Worm (Caenorhabditis elegans): ENCODE measurements around the gene gcn-1.

The gcn-1 gene

ce11 chrIII:2171892-2172591 is 20.3 kb downstream of the gcn-1 start (continued):
- TF ChIP-seq egl-13 (tag; optimal IDR thresholded peaks at IDR 0.05) (no peak), aha-1 (tag; optimal IDR thresholded peaks at IDR 0.05) (no peak), nhr-237 (tag; optimal IDR thresholded peaks at IDR 0.05) (no peak), mep-1 (tag; optimal IDR thresholded peaks at IDR 0.05) (peak; percentile 63), hpl-2 (GFP tag; optimal IDR thresholded peaks at IDR 0.05) (peak; percentile 69), lin-15B (tag; optimal IDR thresholded peaks at IDR 0.05) (no peak), ama-1 (optimal IDR thresholded peaks at IDR 0.05) (peak; percentile 76), egl-27 (tag; optimal IDR thresholded peaks at IDR 0.05) (peak in 1 of 2 experiments; percentile 40), lsy-2 (tag; optimal IDR thresholded peaks at IDR 0.05) (peak; percentile 57 to 80), nhr-71 (tag; optimal IDR thresholded peaks at IDR 0.05) (peak; percentile 93), grh-1 (GFP tag; IDR thresholded peaks at IDR 0.05) (no peak), irx-1 (tag; optimal IDR thresholded peaks at IDR 0.05) (peak; percentile 54), dsc-1 (tag; optimal IDR thresholded peaks at IDR 0.05) (no peak), nhr-85 (tag) (peak; percentile 93), nhr-19 (GFP tag; conservative IDR thresholded peaks at IDR 0.05) (peak; percentile 79), unc-98 (GFP tag; IDR thresholded peaks at IDR 0.05) (peak; percentile 43; the same call in 1 of the 2 replicates), ceh-88 (GFP tag; IDR thresholded peaks at IDR 0.05) (peak; percentile 13; the same call in 1 of the 2 replicates), lin-14 (GFP tag; optimal IDR thresholded peaks at IDR 0.05) (peak; percentile 93), vab-15 (tag; optimal IDR thresholded peaks at IDR 0.05) (no peak), ztf-4 (tag; optimal IDR thresholded peaks at IDR 0.05) (peak; percentile 43), Y116A8C.19 (tag; optimal IDR thresholded peaks at IDR 0.05; ENCODE audit: borderline replicate concordance) (no peak), nhr-20 (tag; optimal IDR thresholded peaks at IDR 0.05) (peak; percentile 84)

DNA sequence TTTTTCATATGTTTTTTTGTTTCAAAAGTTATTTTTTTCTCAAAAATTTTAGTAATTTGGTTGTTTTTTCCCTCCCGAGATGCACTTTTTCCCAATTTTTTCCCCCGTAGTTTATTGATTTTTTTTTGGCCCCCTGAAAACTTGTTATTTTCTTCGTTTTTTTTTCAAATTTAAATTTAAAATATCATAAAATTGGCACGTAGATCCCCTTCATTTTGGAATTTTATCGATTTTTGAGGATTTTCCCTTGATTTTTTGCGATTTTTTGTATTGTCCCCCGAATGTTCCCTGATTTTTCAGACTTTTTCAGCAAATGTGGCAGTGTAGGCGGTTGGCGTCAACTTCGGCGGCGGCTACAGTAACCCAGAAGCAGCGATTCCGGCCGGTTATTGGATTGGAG is 46.0 kb downstream of the gcn-1 start, which contains the start of gene C39B5.6:
C39B5.6 (plus strand) TSS at position 301 of the 400 bp plus-strand sequence.
- TF ChIP-seq jun-1 (tag; optimal IDR thresholded peaks at IDR 0.05) (no peak), ceh-88 (GFP tag; IDR thresholded peaks at IDR 0.05) (no peak), ceh-90 (tag; optimal IDR thresholded peaks at IDR 0.05) (no peak), egl-13 (tag; optimal IDR thresholded peaks at IDR 0.05) (no peak), snu-23 (GFP tag; optimal IDR thresholded peaks at IDR 0.05) (no peak), tlp-1 (tag; optimal IDR thresholded peaks at IDR 0.05) (no peak)

DNA sequence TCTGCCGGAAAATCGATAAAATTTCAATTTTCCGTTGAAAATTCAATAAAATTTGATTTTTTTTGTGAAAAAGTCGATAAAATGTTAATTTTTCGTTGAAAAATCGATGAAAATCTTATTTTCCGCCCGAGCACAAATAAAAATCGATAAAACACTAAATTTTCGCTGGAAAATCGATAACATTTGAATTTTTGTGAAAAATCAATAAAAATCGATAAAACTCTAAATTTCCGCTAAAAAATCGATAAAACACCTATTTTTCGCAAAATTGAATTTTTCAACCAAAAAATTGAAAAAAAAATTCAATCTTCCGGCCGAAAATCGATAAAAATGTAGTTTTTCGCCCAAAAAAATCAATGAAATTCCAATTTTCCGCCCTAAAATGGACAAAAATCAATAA is 53.4 kb downstream of the gcn-1 start:
- TF ChIP-seq F16B12.6 (tag; optimal IDR thresholded peaks at IDR 0.05) = no peak
- TF ChIP-seq pax-3 (tag; optimal IDR thresholded peaks at IDR 0.05) = no peak
- TF ChIP-seq nhr-237 (tag; optimal IDR thresholded peaks at IDR 0.05) = no peak
- no peak for TF ChIP-seq elt-2 (tag; optimal IDR thresholded peaks at IDR 0.05)
- TF ChIP-seq ceh-63 (GFP tag; optimal IDR thresholded peaks at IDR 0.05) = no peak
- no peak for TF ChIP-seq sox-4 (tag; optimal IDR thresholded peaks at IDR 0.05)

DNA sequence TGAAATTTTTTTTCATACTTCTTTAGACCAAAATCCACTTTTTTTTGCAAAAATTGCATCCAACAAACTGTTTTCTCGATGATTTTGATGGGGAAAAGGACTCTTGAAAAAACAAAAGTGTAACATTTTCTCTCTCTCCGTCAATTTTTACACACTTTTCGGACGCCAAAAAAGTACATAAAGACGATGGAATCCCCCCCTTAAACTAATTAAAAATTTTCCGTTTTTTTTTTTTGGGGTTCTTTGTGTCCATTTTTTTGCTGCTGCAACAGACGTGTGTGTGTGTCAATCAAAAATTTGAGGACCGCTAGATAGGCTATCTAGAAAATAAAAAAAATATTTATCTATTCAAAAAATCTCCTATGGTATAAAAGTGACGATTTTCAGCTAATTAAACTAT is 56.1 kb downstream of the gcn-1 start, which contains the start of gene C39B5.5:
C39B5.5 (plus strand) TSS at position 301 of the 400 bp plus-strand sequence.
- TF ChIP-seq isw-1 (GFP tag; IDR thresholded peaks at IDR 0.05) (no peak), tlp-1 (tag; optimal IDR thresholded peaks at IDR 0.05) (no peak), C34B4.2 (tag; optimal IDR thresholded peaks at IDR 0.05) (no peak), pax-3 (tag; optimal IDR thresholded peaks at IDR 0.05) (no peak)

DNA sequence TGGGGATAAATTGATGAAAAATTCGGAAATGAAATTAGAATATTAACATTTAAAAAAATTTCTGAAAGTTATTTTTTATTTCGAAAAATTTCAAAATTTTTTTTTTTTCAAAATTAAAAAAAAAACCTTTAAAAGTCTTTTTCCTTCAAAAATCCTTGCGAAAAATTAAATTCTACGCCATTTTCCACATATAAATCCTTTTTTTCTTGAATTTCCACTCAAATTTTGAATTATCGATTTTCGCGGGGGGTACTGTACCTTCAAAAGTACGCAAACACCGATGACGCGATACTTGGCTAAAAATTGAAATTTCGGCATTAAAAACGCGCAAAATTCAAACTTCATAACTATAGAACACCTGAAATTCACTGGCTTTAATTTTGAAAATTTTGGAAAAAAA is 58.9 kb downstream of the gcn-1 start:
- TF ChIP-seq nhr-90 (tag; optimal IDR thresholded peaks at IDR 0.05; ENCODE audit: poor library complexity) (no peak), tbx-2 (tag; optimal IDR thresholded peaks at IDR 0.05) (no peak), lsy-2 (tag; optimal IDR thresholded peaks at IDR 0.05) (no peak), nhr-71 (tag; optimal IDR thresholded peaks at IDR 0.05) (no peak), mef-2 (tag; optimal IDR thresholded peaks at IDR 0.05) (no peak), pqm-1 (tag; optimal IDR thresholded peaks at IDR 0.05) (no peak), ztf-11 (tag; optimal IDR thresholded peaks at IDR 0.05) (no peak), mab-9 (GFP tag; IDR thresholded peaks at IDR 0.05) (no peak), nhr-19 (GFP tag; conservative IDR thresholded peaks at IDR 0.05) (no peak), irx-1 (tag; optimal IDR thresholded peaks at IDR 0.05) (no peak), tlp-1 (tag; optimal IDR thresholded peaks at IDR 0.05) (no peak), C34B4.2 (tag; optimal IDR thresholded peaks at IDR 0.05) (no peak), lin-35 (GFP tag; optimal IDR thresholded peaks at IDR 0.05) (no peak), C16A3.4 (tag; optimal IDR thresholded peaks at IDR 0.05) (no peak), fkh-8 (tag; optimal IDR thresholded peaks at IDR 0.05) (no peak), skn-1 (tag; optimal IDR thresholded peaks at IDR 0.05) (no peak)
